Worm (Caenorhabditis elegans) whole organism, late embryonic: ENCODE measurements around the gene F43C9.2.

Source experiments
- C08G9.2 ChIP-seq: sonication (generic microtip); optimal IDR thresholded peaks from 2 replicates; lab custom pipeline; 2016; ENCODE audit warnings: mild to moderate bottlenecking, missing genetic modification characterization, moderate library complexity, missing compliant biosample characterization
- C38D4.7 ChIP-seq: fragments of 200-800 bp; sonication (Bioruptor generic); optimal IDR thresholded peaks from 2 replicates; lab custom pipeline; 2018; ENCODE audit warnings: mild to moderate bottlenecking, missing genetic modification characterization, moderate library complexity, missing compliant biosample characterization
- Y22D7AL.16 ChIP-seq: sonication (generic microtip); optimal IDR thresholded peaks from 2 replicates; lab custom pipeline; 2016; ENCODE audit warnings: missing genetic modification characterization, missing compliant biosample characterization
- ceh-14 ChIP-seq: sonication (generic microtip); optimal IDR thresholded peaks from 2 replicates; lab custom pipeline; 2016; ENCODE audit warnings: missing genotype, missing genetic modification characterization, missing compliant biosample characterization
- ceh-2 ChIP-seq: sonication (generic microtip); optimal IDR thresholded peaks from 2 replicates; lab custom pipeline; 2016; ENCODE audit warnings: missing genotype, missing genetic modification characterization, missing compliant biosample characterization
- ceh-22 ChIP-seq: sonication (generic microtip); optimal IDR thresholded peaks from 2 replicates; lab custom pipeline; 2017; ENCODE audit warnings: missing biosample characterization, missing genetic modification characterization
- ceh-30 ChIP-seq: fragments of 150-350 bp; optimal IDR thresholded peaks from 2 replicates; lab custom pipeline; 2014; ENCODE audit warnings: missing biosample characterization, missing genetic modification characterization
- che-1 ChIP-seq: sonication (generic microtip); optimal IDR thresholded peaks from 2 replicates; lab custom pipeline; 2016; ENCODE audit warnings: mild to moderate bottlenecking, missing genetic modification characterization, missing compliant biosample characterization
- elt-2 ChIP-seq: sonication (generic microtip); optimal IDR thresholded peaks from 2 replicates; lab custom pipeline; 2016; ENCODE audit warnings: missing genetic modification reagents, missing genetic modification characterization, missing compliant biosample characterization
- fax-1 ChIP-seq: sonication (generic microtip); optimal IDR thresholded peaks from 2 replicates; lab custom pipeline; 2016; ENCODE audit warnings: missing genotype, missing genetic modification characterization, missing compliant biosample characterization
- fkh-6 ChIP-seq: sonication (generic microtip); optimal IDR thresholded peaks from 2 replicates; lab custom pipeline; 2016; ENCODE audit warnings: missing genetic modification characterization, missing compliant biosample characterization
- gmeb-2 ChIP-seq: sonication (generic microtip); optimal IDR thresholded peaks from 2 replicates; lab custom pipeline; 2016; ENCODE audit warnings: missing genetic modification characterization, inconsistent platforms, missing compliant biosample characterization
- hlh-13 ChIP-seq: fragments of 200-800 bp; sonication (Bioruptor generic); optimal IDR thresholded peaks from 2 replicates; lab custom pipeline; 2018; ENCODE audit warnings: mild to moderate bottlenecking, missing genetic modification characterization, missing compliant biosample characterization
- hlh-15 ChIP-seq: sonication (generic microtip); optimal IDR thresholded peaks from 2 replicates; lab custom pipeline; 2016; ENCODE audit warnings: missing genetic modification characterization, missing compliant biosample characterization
- hlh-30 ChIP-seq: sonication (generic microtip); optimal IDR thresholded peaks from 2 replicates; lab custom pipeline; 2017; ENCODE audit warnings: antibody characterized with exemption, missing genetic modification characterization, missing compliant biosample characterization; ENCODE audit not compliant: insufficient read depth
- lin-11 ChIP-seq: fragments of 200-800 bp; sonication (Bioruptor generic); optimal IDR thresholded peaks from 2 replicates; lab custom pipeline; 2018; ENCODE audit warnings: mild to moderate bottlenecking, missing genetic modification characterization, missing compliant biosample characterization
- madf-2 ChIP-seq: sonication (generic microtip); optimal IDR thresholded peaks from 2 replicates; lab custom pipeline; 2017; ENCODE audit warnings: missing genetic modification characterization, missing compliant biosample characterization
- mec-3 ChIP-seq: sonication (generic microtip); optimal IDR thresholded peaks from 2 replicates; lab custom pipeline; 2016; ENCODE audit warnings: borderline replicate concordance, missing genetic modification characterization, missing compliant biosample characterization
- nfya-1 ChIP-seq: sonication (generic microtip); optimal IDR thresholded peaks from 2 replicates; lab custom pipeline; 2017; ENCODE audit warnings: missing genetic modification characterization, mild to moderate bottlenecking, missing compliant biosample characterization, antibody characterized with exemption, moderate library complexity
- nhr-232 ChIP-seq: sonication (generic microtip); optimal IDR thresholded peaks from 2 replicates; lab custom pipeline; 2016; ENCODE audit warnings: missing genetic modification characterization, missing compliant biosample characterization
- npax-4 ChIP-seq: sonication (generic microtip); optimal IDR thresholded peaks from 2 replicates; lab custom pipeline; 2016; ENCODE audit warnings: missing genetic modification characterization, missing compliant biosample characterization
- pag-3 ChIP-seq: sonication (generic microtip); optimal IDR thresholded peaks from 2 replicates; lab custom pipeline; 2016; ENCODE audit warnings: missing compliant biosample characterization, missing genetic modification characterization, borderline replicate concordance
- pat-9 ChIP-seq: fragments of 200-800 bp; sonication (Bioruptor generic); optimal IDR thresholded peaks from 2 replicates; lab custom pipeline; 2018; ENCODE audit warnings: mild to moderate bottlenecking, missing genetic modification characterization, moderate library complexity, missing compliant biosample characterization
- pax-1 ChIP-seq: fragments of 150-350 bp; optimal IDR thresholded peaks from 2 replicates; lab custom pipeline; 2014; ENCODE audit warnings: missing biosample characterization, missing genetic modification characterization
- pros-1 ChIP-seq: fragments of 150-350 bp; optimal IDR thresholded peaks from 2 replicates; lab custom pipeline; 2014; ENCODE audit warnings: missing biosample characterization, missing genetic modification reagents, missing genetic modification characterization
- ref-2 ChIP-seq: sonication (generic microtip); optimal IDR thresholded peaks from 2 replicates; lab custom pipeline; 2016; ENCODE audit warnings: missing genetic modification characterization, missing compliant biosample characterization
- sdc-2 ChIP-seq: sonication (generic microtip); optimal IDR thresholded peaks from 2 replicates; lab custom pipeline; 2016; ENCODE audit warnings: missing genotype, missing genetic modification characterization, missing compliant biosample characterization
- sox-2 ChIP-seq: fragments of 200-800 bp; sonication (Bioruptor generic); IDR thresholded peaks from 2 replicates; pipeline ENCODE4 v1.3.6; 2022; ENCODE audit warnings: missing genetic modification reagents, missing genetic modification characterization, missing compliant biosample characterization
- tbx-7 ChIP-seq: sonication (generic microtip); optimal IDR thresholded peaks from 2 replicates; lab custom pipeline; 2016; ENCODE audit warnings: missing genotype, missing genetic modification characterization, missing compliant biosample characterization
- unc-3 ChIP-seq, 2 experiments: fragments of 200-800 bp in 1 of 2; sonication (Bioruptor generic) in 1 of 2; sonication (generic microtip) in 1 of 2; conservative IDR thresholded peaks in 1 of 2; optimal IDR thresholded peaks in 1 of 2; 2 replicates each; pipeline versions ENCODE4 v1.3.6 to Lab custom; 2016 to 2022; ENCODE audit warnings: missing compliant biosample characterization in 2 of 2, missing genetic modification characterization in 2 of 2, missing genetic modification reagents in 1 of 2
- unc-55 ChIP-seq: sonication (generic microtip); optimal IDR thresholded peaks from 2 replicates; lab custom pipeline; 2017; ENCODE audit warnings: missing biosample characterization, missing genetic modification reagents, missing genetic modification characterization
- unc-86 ChIP-seq: sonication (generic microtip); optimal IDR thresholded peaks from 2 replicates; lab custom pipeline; 2016; ENCODE audit warnings: missing genetic modification characterization, missing compliant biosample characterization
- ztf-16 ChIP-seq: sonication (generic microtip); optimal IDR thresholded peaks from 2 replicates; lab custom pipeline; 2017; ENCODE audit warnings: missing genetic modification characterization, missing compliant biosample characterization

Gene F43C9.2

DNA sequence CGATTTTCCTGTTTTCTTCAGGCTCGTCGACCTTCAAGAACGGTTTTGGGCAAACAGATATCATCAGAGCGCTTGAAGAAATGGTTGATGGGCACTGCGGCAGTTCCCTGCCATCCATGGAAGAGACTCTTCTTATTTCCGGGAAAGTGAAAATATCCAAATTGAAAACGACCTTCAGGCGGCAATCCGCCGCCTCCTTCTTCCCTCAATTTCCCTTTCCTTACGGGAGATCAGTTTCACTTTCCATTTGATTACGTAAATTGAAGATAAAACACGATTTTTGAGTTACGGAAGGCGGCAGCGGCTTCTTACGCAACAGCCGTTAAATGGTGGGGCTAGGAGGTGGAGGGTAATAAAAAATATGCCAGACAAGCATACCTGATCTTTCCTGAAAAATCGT lies 25.8 kb downstream of the F43C9.2 start:
- peak; percentile 67 for TF ChIP-seq ref-2
- TF ChIP-seq gmeb-2 (tag; lab: Kevin White, UChicago) = no peak
- peak; percentile 55 for TF ChIP-seq ztf-16
- no peak for TF ChIP-seq pros-1 (tag; lab: Kevin White, UChicago)

ce11 chrX:4809753-4810424 lies 26.5 kb downstream of the F43C9.2 start:
- TF ChIP-seq ceh-22 (tag; lab: Kevin White, UChicago) = no peak
- TF ChIP-seq hlh-30 (tag; lab: Kevin White, UChicago) = peak; percentile 59
- peak; percentile 63 for TF ChIP-seq ztf-16
- no peak for TF ChIP-seq pat-9 (tag; lab: Kevin White, UChicago)

ce11 chrX:4811242-4811641 lies 27.8 kb downstream of the F43C9.2 start, which contains the start of gene ztf-16:
Gene ztf-16 (minus strand): TSS chrX:4811540.
- TF ChIP-seq sox-2 (GFP tag; lab: Robert Waterston, UW) = no peak
- no peak for TF ChIP-seq unc-3 (GFP tag; conservative IDR thresholded peaks at IDR 0.05; lab: Robert Waterston, UW)
- no peak for TF ChIP-seq unc-3 (tag; optimal IDR thresholded peaks at IDR 0.05; lab: Kevin White, UChicago)
- TF ChIP-seq mec-3 (tag; lab: Kevin White, UChicago) = no peak
- TF ChIP-seq C08G9.2 (tag; lab: Kevin White, UChicago) = no peak
- TF ChIP-seq fkh-6 = no peak
- no peak for TF ChIP-seq pax-1

- no peak for TF ChIP-seq unc-86 (tag; lab: Kevin White, UChicago)
- TF ChIP-seq sdc-2 = peak; percentile 13
- TF ChIP-seq hlh-30 (tag; lab: Kevin White, UChicago) = no peak
- no peak for TF ChIP-seq C38D4.7 (GFP tag; lab: Kevin White, UChicago)
- no peak for TF ChIP-seq ceh-14
- no peak for TF ChIP-seq gmeb-2 (tag; lab: Kevin White, UChicago)
- TF ChIP-seq ztf-16 = peak; percentile 59
- peak; percentile 17 for TF ChIP-seq Y22D7AL.16 (tag; lab: Kevin White, UChicago)
- TF ChIP-seq tbx-7 (tag; lab: Kevin White, UChicago) = no peak
- no peak for TF ChIP-seq hlh-13 (GFP tag; lab: Kevin White, UChicago)
- TF ChIP-seq fkh-6 = no peak
- TF ChIP-seq che-1 = no peak
- TF ChIP-seq lin-11 = no peak
- TF ChIP-seq hlh-15 (tag; lab: Kevin White, UChicago) = no peak
- TF ChIP-seq unc-55 (GFP tag; lab: Kevin White, UChicago) = no peak
- peak; percentile 49 for TF ChIP-seq ref-2
- no peak for TF ChIP-seq npax-4 (tag; lab: Kevin White, UChicago)
- no peak for TF ChIP-seq mec-3 (tag; lab: Kevin White, UChicago)
- no peak for TF ChIP-seq nhr-232 (tag; lab: Kevin White, UChicago)
- no peak for TF ChIP-seq pag-3 (tag; lab: Kevin White, UChicago)
- TF ChIP-seq ceh-30 = no peak
Observed at ce11 chrX:4813115-4813732, 29.8 kb downstream of the F43C9.2 start.

- TF ChIP-seq ceh-2 (tag; lab: Kevin White, UChicago) (no peak), elt-2 (tag; lab: Kevin White, UChicago) (peak; percentile 16), nfya-1 (tag; lab: Kevin White, UChicago) (peak; percentile 36), madf-2 (tag; lab: Kevin White, UChicago) (no peak), fax-1 (tag; lab: Kevin White, UChicago) (no peak)
Observed at ce11 chrX:4818252-4818651, 34.8 kb downstream of the F43C9.2 start, which contains the start of gene R08E3.3. Gene R08E3.3 (plus strand): TSS chrX:4818593.
